Fruit fly (Drosophila melanogaster) whole organism: ENCODE results near the gene CG6330.

Experiments used
- CG8478 ChIP-seq: fragments of >200 bp; optimal IDR thresholded peaks from 2 replicates; lab custom pipeline; 2018; ENCODE audit warnings: inconsistent platforms
- EcR ChIP-seq, 2 experiments: fragments of >200 bp; optimal IDR thresholded peaks; 2 replicates each; lab custom pipeline; 2017; ENCODE audit warnings: missing biosample characterization in 2 of 2, missing genetic modification characterization in 2 of 2, missing genetic modification reagents in 2 of 2
- pan ChIP-seq: fragments of >200 bp; optimal IDR thresholded peaks from 2 replicates; lab custom pipeline; 2017
- psq ChIP-seq: fragments of >200 bp; optimal IDR thresholded peaks from 2 replicates; lab custom pipeline; 2017

dm6 chr3R:27007022-27007421 is 48.7 kb upstream of the CG6330 start, which contains the start of gene CG6295:
- TF ChIP-seq psq (lab: Kevin White, UChicago) (no peak), CG8478 (no peak), EcR (GFP tag; optimal IDR thresholded peaks at IDR 0.05; lab: Kevin White, UChicago) (no peak), pan (no peak)
